Worm (Caenorhabditis elegans): ENCODE results near the gene srlf-24.

ce11 chrIV:11125604-11126003, 20.0 kb upstream of the srlf-24 start:
- TF ChIP-seq nhr-237 (tag; optimal IDR thresholded peaks at IDR 0.05), result no peak
- TF ChIP-seq fkh-10 (GFP tag; optimal IDR thresholded peaks at IDR 0.05), result no peak
- no peak for TF ChIP-seq nhr-11 (tag; optimal IDR thresholded peaks at IDR 0.05)
